Fruit fly (Drosophila melanogaster) whole organism: ENCODE measurements around the gene yellow-e3.

Experiments
- CG8478 ChIP-seq: fragments of >200 bp; optimal IDR thresholded peaks from 2 replicates; lab custom pipeline; 2018; ENCODE audit warnings: inconsistent platforms
- Dll ChIP-seq: fragments of >200 bp; optimal IDR thresholded peaks from 2 replicates; lab custom pipeline; 2017
- EcR ChIP-seq, 2 experiments: fragments of >200 bp; optimal IDR thresholded peaks; 2 replicates each; lab custom pipeline; 2017; ENCODE audit warnings: missing biosample characterization in 2 of 2, missing genetic modification characterization in 2 of 2, missing genetic modification reagents in 2 of 2
- pan ChIP-seq: fragments of >200 bp; optimal IDR thresholded peaks from 2 replicates; lab custom pipeline; 2017
- psq ChIP-seq: fragments of >200 bp; optimal IDR thresholded peaks from 2 replicates; lab custom pipeline; 2017
- usp ChIP-seq: fragments of >200 bp; optimal IDR thresholded peaks from 2 replicates; lab custom pipeline; 2017; ENCODE audit warnings: missing biosample characterization, missing genetic modification characterization, mixed read lengths

Gene yellow-e3

DNA sequence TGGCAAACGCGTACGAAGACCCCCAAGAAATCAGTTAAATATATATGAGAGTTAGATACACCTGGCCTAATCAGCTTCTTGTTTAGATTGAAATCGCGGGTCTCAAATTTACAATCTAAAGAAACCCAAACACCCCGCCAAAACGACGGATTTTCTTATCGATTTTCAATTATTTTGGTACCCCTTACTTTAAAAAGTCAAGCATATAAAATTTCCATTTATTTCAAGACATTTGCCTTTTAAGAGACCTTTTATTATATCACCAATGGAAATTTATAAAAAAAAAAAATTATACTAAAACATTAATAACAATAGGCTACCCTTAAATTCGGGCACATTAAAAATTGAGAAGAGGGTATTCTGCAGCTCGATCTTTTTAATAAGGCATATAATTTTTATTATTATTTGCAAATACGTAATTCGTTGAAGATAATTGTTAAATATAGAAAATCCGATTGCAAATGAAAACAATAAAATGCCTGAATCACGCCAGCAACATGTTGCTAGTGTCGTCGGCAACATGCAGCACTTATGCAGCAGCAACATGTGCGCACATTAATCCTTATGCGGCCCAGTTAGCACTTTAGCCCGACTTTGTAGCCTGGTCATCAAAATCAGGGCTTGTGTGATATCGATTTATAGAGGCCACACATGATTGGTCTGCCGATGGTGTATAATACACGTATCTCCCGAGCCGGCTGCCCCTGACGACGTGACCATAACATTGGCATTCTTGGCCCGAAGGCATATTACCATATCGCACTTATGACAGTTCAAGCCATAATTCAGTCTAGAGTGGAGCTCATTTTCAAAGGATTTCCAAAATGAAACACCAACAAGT lies 32.6 kb downstream of the yellow-e3 start, which contains the start of the genes Lip3 and CG34309:
Gene Lip3, minus strand, starts transcription at position 65 of the 841 bp plus-strand sequence.
Gene CG34309, plus strand, starts transcription at position 791 of the 841 bp plus-strand sequence.
- peak; percentile 53 for TF ChIP-seq pan (lab: Kevin White, UChicago)
- TF ChIP-seq Dll (lab: Kevin White, UChicago): no peak
- TF ChIP-seq CG8478 (lab: Kevin White, UChicago): no peak
- no peak for TF ChIP-seq psq (lab: Kevin White, UChicago)

DNA sequence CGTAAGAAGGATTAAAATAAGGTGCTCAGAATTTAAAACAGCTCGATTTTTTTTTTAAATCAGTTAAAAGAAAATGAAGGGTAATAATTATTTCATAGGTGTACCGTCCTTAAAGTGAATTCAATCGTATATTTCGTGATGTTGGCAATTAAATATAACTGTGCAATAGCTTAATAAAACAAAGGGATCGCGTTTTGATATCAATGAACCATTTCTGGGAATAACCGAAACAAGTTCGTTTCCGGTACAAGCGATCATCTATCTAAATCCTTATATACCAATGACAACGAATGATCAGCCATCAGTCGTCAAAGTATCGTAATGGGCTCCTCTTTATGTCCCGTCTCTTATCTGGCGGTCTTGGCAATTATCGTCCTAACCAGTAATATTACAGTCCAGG lies 35.3 kb downstream of the yellow-e3 start, which contains the start of gene CheA87a:
Gene CheA87a, plus strand, starts transcription at position 301 of the 400 bp plus-strand sequence.
- TF ChIP-seq EcR (GFP tag; optimal IDR thresholded peaks at IDR 0.05; lab: Kevin White, UChicago) (no peak), psq (lab: Kevin White, UChicago) (no peak), pan (lab: Kevin White, UChicago) (no peak), usp (GFP tag; lab: Kevin White, UChicago) (no peak), CG8478 (lab: Kevin White, UChicago) (no peak), Dll (lab: Kevin White, UChicago) (no peak)

DNA sequence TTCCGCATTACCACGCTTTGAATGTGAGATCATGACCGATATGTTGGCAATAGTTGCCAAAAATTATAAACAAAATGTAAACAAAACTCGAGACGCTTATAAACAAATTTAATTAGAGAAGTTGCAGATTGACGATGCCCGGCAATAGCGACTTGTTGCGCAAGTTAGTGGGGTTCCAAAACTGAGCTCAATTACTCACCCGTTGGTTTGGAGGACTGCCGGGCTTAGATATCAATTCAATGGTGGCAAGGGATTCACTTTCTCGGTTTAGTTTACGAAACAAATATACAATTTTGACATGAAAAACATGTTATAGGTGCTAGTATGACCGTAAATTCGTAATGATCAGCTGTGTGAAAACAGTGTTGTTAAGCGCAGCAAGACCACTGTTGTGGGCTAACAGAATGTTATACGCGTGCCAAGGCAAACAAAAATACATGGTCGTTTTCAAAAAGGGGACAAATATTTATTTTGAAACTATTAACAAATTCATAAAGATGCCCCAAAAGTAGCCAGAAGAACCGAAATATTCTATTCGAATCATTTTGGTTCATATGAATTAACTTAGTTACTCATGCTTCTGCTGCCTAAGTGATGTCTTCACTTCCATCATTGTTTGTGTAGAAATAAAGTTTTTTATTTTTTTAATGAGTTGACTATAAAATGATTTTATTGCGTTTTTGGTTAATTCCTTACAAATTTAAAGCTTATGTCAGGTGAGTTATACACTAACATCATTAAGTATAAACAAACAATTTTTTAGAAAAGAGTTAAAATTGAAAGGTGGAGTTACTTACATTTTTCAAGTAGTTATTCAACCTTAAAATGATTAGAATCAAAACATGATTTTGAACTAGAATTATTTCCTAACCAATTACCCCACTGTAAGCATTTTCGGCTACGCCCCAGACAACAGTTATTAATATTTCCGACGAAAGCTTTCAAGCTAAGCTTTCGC lies 37.8 kb downstream of the yellow-e3 start, which contains the start of gene Elp6:
Gene Elp6, minus strand, starts transcription at position 350 of the 958 bp plus-strand sequence.
- TF ChIP-seq EcR (GFP tag; optimal IDR thresholded peaks at IDR 0.05; lab: Kevin White, UChicago) (no peak), psq (lab: Kevin White, UChicago) (no peak), CG8478 (lab: Kevin White, UChicago) (no peak), Dll (lab: Kevin White, UChicago) (no peak), usp (GFP tag; lab: Kevin White, UChicago) (no peak), pan (lab: Kevin White, UChicago) (no peak)

DNA sequence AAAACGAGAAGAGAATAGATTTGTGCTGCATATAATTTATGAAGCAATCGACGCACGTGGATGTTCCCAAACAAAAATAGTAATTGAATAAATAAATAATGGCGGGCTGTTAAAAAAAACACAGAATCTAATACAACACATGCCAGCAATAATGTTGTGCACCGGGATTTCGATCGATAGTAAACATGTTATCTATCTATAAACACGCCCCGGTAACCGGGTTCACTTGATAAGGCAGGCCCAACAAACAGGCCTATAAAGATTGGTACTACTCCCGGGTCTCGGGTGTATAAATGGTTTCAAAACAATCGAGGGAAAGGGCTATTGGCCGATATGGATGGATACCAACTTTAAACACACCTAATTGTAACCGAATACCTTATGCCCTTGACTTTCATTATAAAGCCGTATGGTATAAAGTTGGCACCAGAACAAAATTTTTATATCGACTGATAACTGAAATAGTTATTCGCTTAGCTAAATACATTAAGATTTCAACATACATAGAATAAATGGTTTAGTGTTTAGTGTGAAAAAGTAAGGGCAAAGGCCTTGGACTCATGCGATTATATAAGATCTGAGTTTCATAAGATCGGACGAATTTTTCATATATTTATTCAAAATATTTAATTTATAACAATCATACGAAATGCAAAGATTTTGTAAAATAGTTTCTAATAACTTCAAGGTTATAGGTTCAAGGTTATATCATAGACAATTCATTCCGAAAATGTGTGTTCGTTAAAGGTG lies 38.8 kb downstream of the yellow-e3 start:
- TF ChIP-seq Dll (lab: Kevin White, UChicago) (no peak), CG8478 (lab: Kevin White, UChicago) (no peak), EcR (GFP tag; optimal IDR thresholded peaks at IDR 0.05; lab: Kevin White, UChicago) (no peak), pan (lab: Kevin White, UChicago) (no peak), usp (GFP tag; lab: Kevin White, UChicago) (no peak), psq (lab: Kevin White, UChicago) (no peak)

DNA sequence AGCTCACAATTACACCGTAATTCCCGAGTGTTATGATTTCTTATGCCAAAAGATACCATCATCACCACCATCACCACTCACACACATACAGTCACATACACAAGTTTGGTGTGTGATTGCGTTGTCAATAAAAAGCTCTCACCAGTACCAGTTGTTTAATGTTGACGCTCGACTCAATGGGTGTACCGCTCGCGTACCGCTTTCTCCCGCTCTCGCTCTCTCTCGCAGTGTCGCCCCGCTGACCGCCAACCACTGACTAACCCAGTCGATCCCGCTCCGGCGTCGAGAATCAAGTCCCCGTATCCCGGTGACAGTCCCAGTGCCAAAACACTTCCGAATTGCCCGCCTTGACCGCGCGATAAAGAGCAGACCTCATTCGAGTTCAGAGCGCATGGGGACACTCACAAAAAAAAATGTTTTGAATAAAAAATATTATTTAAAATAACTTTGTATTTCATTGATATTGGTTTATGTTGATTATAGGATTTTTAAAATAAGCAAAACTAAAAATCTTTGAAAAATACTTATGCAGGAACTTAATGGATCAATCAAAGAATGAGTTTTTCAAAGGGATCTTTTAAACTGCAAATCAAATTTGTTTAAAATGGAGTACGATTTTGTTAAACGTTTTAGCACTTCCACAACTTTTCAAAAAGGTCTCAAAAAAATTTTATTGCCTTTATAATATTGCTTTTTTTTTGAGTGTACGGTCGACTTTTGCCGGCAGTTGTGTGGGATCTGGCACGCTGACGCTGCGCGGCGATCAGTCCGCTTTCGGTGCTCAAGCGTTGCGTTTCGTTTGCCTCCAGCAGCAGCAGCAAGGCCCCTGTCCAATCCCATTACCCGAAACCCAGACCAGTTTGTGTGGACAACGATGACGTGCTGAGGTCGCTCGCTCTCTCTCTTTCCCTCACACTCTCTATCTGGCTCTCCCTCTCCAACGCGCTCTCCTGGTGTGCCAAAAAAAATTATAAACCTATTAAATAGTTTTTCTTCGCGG lies 40.2 kb downstream of the yellow-e3 start, which contains the start of gene Dic1:
Gene Dic1, plus strand, starts transcription at position 764 of the 1,000 bp plus-strand sequence.
- TF ChIP-seq EcR (GFP tag; optimal IDR thresholded peaks at IDR 0.05; lab: Kevin White, UChicago) (no peak), pan (lab: Kevin White, UChicago) (no peak), Dll (lab: Kevin White, UChicago) (peak; percentile 90)

DNA sequence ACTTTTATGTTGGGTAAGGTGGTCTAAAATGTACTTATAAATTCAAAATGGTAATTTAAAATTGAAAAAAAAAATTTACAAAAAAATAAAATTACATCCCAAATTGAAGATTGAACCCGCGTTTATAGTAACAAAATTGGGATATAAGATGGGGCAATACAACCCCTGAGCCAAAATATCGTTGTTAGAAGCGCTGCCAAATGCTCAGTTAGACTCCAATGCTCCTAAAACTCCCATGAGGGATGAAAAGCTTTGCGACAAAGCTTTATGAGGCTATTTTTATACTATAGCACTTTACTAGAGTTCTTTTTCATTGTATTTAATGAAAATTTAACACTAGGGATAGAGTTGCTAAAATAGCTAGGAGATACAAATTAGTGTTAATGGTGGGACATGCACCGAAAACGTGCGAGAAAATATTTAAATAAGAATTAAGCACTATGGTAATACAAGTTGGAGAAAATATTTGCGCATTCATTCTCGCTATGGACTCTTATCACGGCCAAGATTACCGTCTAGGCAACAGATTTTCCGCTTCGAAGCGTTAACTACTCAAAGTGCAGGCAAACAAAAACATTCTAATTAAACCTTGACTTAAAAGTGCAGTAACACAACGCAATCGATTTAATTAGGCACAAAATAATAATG lies 41.2 kb downstream of the yellow-e3 start:
- TF ChIP-seq CG8478 (lab: Kevin White, UChicago) (no peak), pan (lab: Kevin White, UChicago) (no peak), usp (GFP tag; lab: Kevin White, UChicago) (no peak), EcR (GFP tag; optimal IDR thresholded peaks at IDR 0.05; lab: Kevin White, UChicago) (no peak), psq (lab: Kevin White, UChicago) (no peak), Dll (lab: Kevin White, UChicago) (no peak)

DNA sequence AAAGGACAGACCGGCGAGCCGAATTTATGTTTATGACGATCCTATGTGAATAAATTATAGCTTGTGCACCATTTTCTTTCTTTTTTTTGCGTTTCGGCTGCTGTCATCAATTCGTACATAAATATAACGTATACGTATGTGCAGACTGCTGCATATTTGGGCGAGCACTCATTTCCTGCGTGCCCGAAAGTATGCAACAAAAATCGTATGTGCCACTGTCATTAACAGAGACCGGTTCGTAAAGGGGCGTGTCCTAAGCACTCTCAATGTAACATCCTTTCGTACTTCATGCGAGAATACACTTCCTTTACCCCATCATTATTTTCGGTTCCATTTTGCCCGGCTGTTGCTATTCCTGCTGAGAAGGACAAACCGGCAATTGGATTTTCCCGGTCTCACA lies 44.6 kb downstream of the yellow-e3 start:
- TF ChIP-seq pan (lab: Kevin White, UChicago): no peak
- TF ChIP-seq Dll (lab: Kevin White, UChicago): no peak
- TF ChIP-seq psq (lab: Kevin White, UChicago): no peak
- no peak for TF ChIP-seq EcR (GFP tag; optimal IDR thresholded peaks at IDR 0.05; lab: Kevin White, UChicago)
- TF ChIP-seq usp (GFP tag; lab: Kevin White, UChicago): no peak
- no peak for TF ChIP-seq CG8478 (lab: Kevin White, UChicago)

DNA sequence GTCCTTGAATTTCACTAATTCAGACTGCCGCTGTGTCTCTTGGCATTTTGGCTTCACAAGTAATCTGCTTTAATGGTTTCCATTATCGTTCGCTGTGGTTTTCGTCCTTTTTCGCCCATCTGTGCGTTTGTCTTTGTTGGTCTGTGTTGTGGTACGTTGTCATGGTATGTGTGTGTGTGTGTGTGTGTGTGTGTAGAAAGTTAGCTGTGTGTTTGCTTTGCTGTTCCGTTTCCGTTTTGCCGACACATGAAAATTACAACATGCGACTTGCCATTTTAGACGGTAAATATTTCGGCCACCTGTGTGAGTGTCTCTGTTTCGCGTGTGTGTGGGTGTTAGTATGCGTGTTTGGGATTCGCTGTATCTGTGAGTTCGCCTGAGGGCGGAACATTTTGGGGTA lies 47.7 kb downstream of the yellow-e3 start:
- TF ChIP-seq pan (lab: Kevin White, UChicago) (no peak), psq (lab: Kevin White, UChicago) (no peak), CG8478 (lab: Kevin White, UChicago) (no peak), EcR (GFP tag; optimal IDR thresholded peaks at IDR 0.05; lab: Kevin White, UChicago) (no peak), Dll (lab: Kevin White, UChicago) (no peak), usp (GFP tag; lab: Kevin White, UChicago) (no peak)
